Fruit fly (Drosophila melanogaster) whole organism, embryonic: Measurements from ENCODE around the gene CG42764.

Experiments
- Atf-2 ChIP-seq: fragments of 200-800 bp; sonication (Bioruptor generic); optimal IDR thresholded peaks from 2 replicates; lab custom pipeline; 2016; ENCODE audit warnings: missing biosample characterization, missing genetic modification characterization
- Bteb2 ChIP-seq: fragments of 200-800 bp; sonication (Bioruptor generic); optimal IDR thresholded peaks from 2 replicates; lab custom pipeline; 2016; ENCODE audit warnings: missing biosample characterization, missing genetic modification characterization
- CG10267 ChIP-seq: fragments of 200-800 bp; sonication (Bioruptor generic); optimal IDR thresholded peaks from 2 replicates; lab custom pipeline; 2018; ENCODE audit warnings: missing biosample characterization, mild to moderate bottlenecking, missing genetic modification characterization, moderate library complexity
- CG10366 ChIP-seq: fragments of 200-800 bp; sonication (Bioruptor generic); IDR thresholded peaks from 2 replicates; pipeline ENCODE4 v1.3.6; 2022; ENCODE audit warnings: missing biosample characterization, missing genetic modification characterization
- CG11085 ChIP-seq: fragments of 200-800 bp; sonication (Bioruptor generic); IDR thresholded peaks from 2 replicates; pipeline ENCODE4 v1.3.6; 2022; ENCODE audit warnings: missing biosample characterization, missing genetic modification characterization
- CG11247 ChIP-seq: fragments of 200-800 bp; sonication (Bioruptor generic); IDR thresholded peaks from 2 replicates; pipeline ENCODE4 v1.3.6; 2022; ENCODE audit warnings: missing biosample characterization, missing genetic modification characterization
- CG11695 ChIP-seq: fragments of 200-800 bp; sonication (Bioruptor generic); IDR thresholded peaks from 3 replicates; pipeline ENCODE4 v1.3.6; 2022; ENCODE audit warnings: missing biosample characterization, missing genetic modification characterization
- CG12071 ChIP-seq: fragments of 200-800 bp; sonication (Bioruptor generic); optimal IDR thresholded peaks from 3 replicates; lab custom pipeline; 2018; ENCODE audit warnings: missing biosample characterization, mild to moderate bottlenecking, missing genetic modification characterization
- CG12769 ChIP-seq: fragments of 200-800 bp; sonication (Bioruptor generic); optimal IDR thresholded peaks from 2 replicates; lab custom pipeline; 2019; ENCODE audit warnings: missing biosample characterization, mild to moderate bottlenecking, missing genetic modification characterization, moderate library complexity
- CG13424 ChIP-seq: fragments of 200-800 bp; sonication (Bioruptor generic); optimal IDR thresholded peaks from 2 replicates; lab custom pipeline; 2019; ENCODE audit warnings: missing biosample characterization, mild to moderate bottlenecking, missing genetic modification characterization, moderate library complexity
- CG13775 ChIP-seq: fragments of 200-800 bp; sonication (Bioruptor generic); optimal IDR thresholded peaks from 3 replicates; lab custom pipeline; 2017; ENCODE audit warnings: missing biosample characterization, mild to moderate bottlenecking, missing genetic modification characterization
- CG1647 ChIP-seq: fragments of 200-800 bp; sonication (Bioruptor generic); optimal IDR thresholded peaks from 3 replicates; lab custom pipeline; 2016; ENCODE audit warnings: missing biosample characterization, missing genetic modification characterization
- CG17568 ChIP-seq: fragments of 200-800 bp; sonication (Bioruptor generic); optimal IDR thresholded peaks from 2 replicates; lab custom pipeline; 2018; ENCODE audit warnings: missing biosample characterization, mild to moderate bottlenecking, missing genetic modification characterization, moderate library complexity
- CG18619 ChIP-seq: fragments of 200-800 bp; sonication (Bioruptor generic); optimal IDR thresholded peaks from 3 replicates; lab custom pipeline; 2017; ENCODE audit warnings: missing biosample characterization, mild to moderate bottlenecking, missing genetic modification characterization
- CG18764 ChIP-seq: fragments of 200-800 bp; sonication (Bioruptor generic); optimal IDR thresholded peaks from 3 replicates; lab custom pipeline; 2016; ENCODE audit warnings: missing biosample characterization, missing genetic modification characterization
- CG2199 ChIP-seq: fragments of 200-800 bp; sonication (Bioruptor generic); IDR thresholded peaks from 3 replicates; pipeline ENCODE4 v1.3.6; 2022; ENCODE audit warnings: missing biosample characterization, missing genetic modification characterization
- CG31224 ChIP-seq: fragments of 200-800 bp; sonication (Bioruptor generic); IDR thresholded peaks from 2 replicates; pipeline ENCODE4 v1.3.6; 2022; ENCODE audit warnings: missing biosample characterization, missing genetic modification characterization
- CG31365 ChIP-seq: fragments of 200-800 bp; sonication (Bioruptor generic); optimal IDR thresholded peaks from 2 replicates; lab custom pipeline; 2018; ENCODE audit warnings: missing biosample characterization, mild to moderate bottlenecking, missing genetic modification characterization
- CG31441 ChIP-seq: fragments of 200-800 bp; sonication (Bioruptor generic); IDR thresholded peaks from 2 replicates; pipeline ENCODE4 v1.3.6; 2022; ENCODE audit warnings: missing biosample characterization, missing genetic modification characterization
- CG3407 ChIP-seq: fragments of 200-800 bp; sonication (Bioruptor generic); optimal IDR thresholded peaks from 2 replicates; lab custom pipeline; 2018; ENCODE audit warnings: missing biosample characterization, mild to moderate bottlenecking, missing genetic modification characterization
- CG4328 ChIP-seq: fragments of 200-800 bp; sonication (Bioruptor generic); optimal IDR thresholded peaks from 3 replicates; lab custom pipeline; 2017; ENCODE audit warnings: missing biosample characterization, missing genetic modification reagents, missing genetic modification characterization
- CG6683 ChIP-seq: fragments of 200-800 bp; sonication (Bioruptor generic); optimal IDR thresholded peaks from 2 replicates; lab custom pipeline; 2017; ENCODE audit warnings: missing biosample characterization, mild to moderate bottlenecking, missing genetic modification characterization, missing genetic modification reagents
- CG7786 ChIP-seq: fragments of 200-800 bp; sonication (Bioruptor generic); optimal IDR thresholded peaks from 2 replicates; lab custom pipeline; 2016; ENCODE audit warnings: missing biosample characterization, missing genetic modification characterization
- CG7839 ChIP-seq: fragments of 200-800 bp; sonication (Bioruptor generic); optimal IDR thresholded peaks from 3 replicates; lab custom pipeline; 2018; ENCODE audit warnings: missing biosample characterization, mild to moderate bottlenecking, missing genetic modification characterization, moderate library complexity
- CkIIα-i1 ChIP-seq: fragments of 200-800 bp; sonication (Bioruptor generic); IDR thresholded peaks from 2 replicates; pipeline ENCODE4 v1.3.6; 2022; ENCODE audit warnings: missing biosample characterization, missing genetic modification characterization
- CrebB ChIP-seq: fragments of 200-800 bp; sonication (Bioruptor generic); optimal IDR thresholded peaks from 3 replicates; lab custom pipeline; 2018; ENCODE audit warnings: missing biosample characterization, mild to moderate bottlenecking, missing genetic modification characterization
- Dek ChIP-seq: fragments of 200-800 bp; sonication (Bioruptor generic); optimal IDR thresholded peaks from 3 replicates; lab custom pipeline; 2019; ENCODE audit warnings: missing biosample characterization, mild to moderate bottlenecking, missing genetic modification characterization, moderate library complexity
- Dll ChIP-seq: fragments of 200-800 bp; sonication (Bioruptor generic); IDR thresholded peaks from 4 replicates; pipeline ENCODE4 v1.3.6; 2022; ENCODE audit warnings: missing biosample characterization, missing genetic modification characterization; ENCODE audit not compliant: partially characterized antibody
- Dref ChIP-seq: fragments of 200-800 bp; sonication (Bioruptor generic); IDR thresholded peaks from 2 replicates; pipeline ENCODE4 v1.3.6; 2022; ENCODE audit warnings: missing biosample characterization, missing genetic modification characterization
- E2f2 ChIP-seq: fragments of 200-800 bp; sonication (Bioruptor generic); IDR thresholded peaks from 2 replicates; pipeline ENCODE4 v1.3.6; 2022; ENCODE audit warnings: missing biosample characterization, missing genetic modification characterization
- NC2α ChIP-seq: fragments of 200-800 bp; sonication (Bioruptor generic); optimal IDR thresholded peaks from 2 replicates; lab custom pipeline; 2016; ENCODE audit warnings: missing biosample characterization, missing genetic modification characterization
- NfI ChIP-seq: fragments of 200-800 bp; sonication (Bioruptor generic); optimal IDR thresholded peaks from 3 replicates; lab custom pipeline; 2018; ENCODE audit warnings: missing biosample characterization, mild to moderate bottlenecking, missing genetic modification characterization, moderate library complexity
- Rx ChIP-seq: fragments of 200-800 bp; sonication (Bioruptor generic); IDR thresholded peaks from 2 replicates; pipeline ENCODE4 v1.3.6; 2022; ENCODE audit warnings: missing biosample characterization, missing genetic modification characterization
- Side ChIP-seq: fragments of 200-800 bp; sonication (Bioruptor generic); optimal IDR thresholded peaks from 2 replicates; lab custom pipeline; 2016; ENCODE audit warnings: missing biosample characterization, missing genetic modification characterization
- Spps ChIP-seq: fragments of 200-800 bp; sonication (Bioruptor generic); optimal IDR thresholded peaks from 2 replicates; lab custom pipeline; 2018; ENCODE audit warnings: missing biosample characterization, mild to moderate bottlenecking, missing genetic modification characterization
- Xbp1 ChIP-seq: fragments of 200-800 bp; sonication (Bioruptor generic); optimal IDR thresholded peaks from 3 replicates; lab custom pipeline; 2016; ENCODE audit warnings: missing biosample characterization, mild to moderate bottlenecking, missing genetic modification characterization
- amos ChIP-seq: fragments of 200-800 bp; sonication (Bioruptor generic); IDR thresholded peaks from 2 replicates; pipeline ENCODE4 v1.3.6; 2022; ENCODE audit warnings: missing biosample characterization, missing genetic modification characterization; ENCODE audit not compliant: partially characterized antibody
- ato ChIP-seq: fragments of 200-800 bp; sonication (Bioruptor generic); IDR thresholded peaks from 2 replicates; pipeline ENCODE4 v1.3.6; 2022; ENCODE audit warnings: missing biosample characterization, missing genetic modification characterization; ENCODE audit not compliant: partially characterized antibody
- az2 ChIP-seq: fragments of 200-800 bp; sonication (Bioruptor generic); optimal IDR thresholded peaks from 3 replicates; lab custom pipeline; 2016; ENCODE audit warnings: missing biosample characterization, missing genetic modification characterization
- bcd ChIP-seq: fragments of 200-800 bp; sonication (Bioruptor generic); optimal IDR thresholded peaks from 2 replicates; lab custom pipeline; 2017; ENCODE audit warnings: missing biosample characterization, mild to moderate bottlenecking, missing genetic modification characterization
- br ChIP-seq: fragments of >200 bp; optimal IDR thresholded peaks from 2 replicates; lab custom pipeline; 2017
- btn ChIP-seq: fragments of 200-800 bp; sonication (Bioruptor generic); optimal IDR thresholded peaks from 2 replicates; lab custom pipeline; 2016; ENCODE audit warnings: missing biosample characterization, missing genetic modification characterization
- chinmo ChIP-seq: fragments of 200-800 bp; sonication (Bioruptor generic); IDR thresholded peaks from 4 replicates; pipeline ENCODE4 v1.3.6; 2022; ENCODE audit warnings: missing biosample characterization, missing genetic modification characterization; ENCODE audit not compliant: partially characterized antibody
- da ChIP-seq: fragments of 200-800 bp; sonication (Bioruptor generic); optimal IDR thresholded peaks from 2 replicates; lab custom pipeline; 2016; ENCODE audit warnings: missing biosample characterization, missing genetic modification characterization
- grn ChIP-seq: fragments of 200-800 bp; sonication (Bioruptor generic); optimal IDR thresholded peaks from 3 replicates; lab custom pipeline; 2017; ENCODE audit warnings: missing biosample characterization, missing genetic modification characterization
- gsb-n ChIP-seq: fragments of 200-800 bp; sonication (Bioruptor generic); optimal IDR thresholded peaks from 3 replicates; lab custom pipeline; 2018; ENCODE audit warnings: missing biosample characterization, mild to moderate bottlenecking, missing genetic modification characterization
- lab ChIP-seq: fragments of 200-800 bp; sonication (Bioruptor generic); optimal IDR thresholded peaks from 3 replicates; lab custom pipeline; 2017; ENCODE audit warnings: missing biosample characterization, missing genetic modification characterization, mild to moderate bottlenecking, moderate library complexity, missing genetic modification reagents
- odd ChIP-seq: fragments of 200-800 bp; sonication (Bioruptor generic); optimal IDR thresholded peaks from 2 replicates; lab custom pipeline; 2017; ENCODE audit warnings: missing biosample characterization, mild to moderate bottlenecking, missing genetic modification characterization
- pfk ChIP-seq: fragments of 200-800 bp; sonication (Bioruptor generic); optimal IDR thresholded peaks from 2 replicates; lab custom pipeline; 2018; ENCODE audit warnings: missing biosample characterization, mild to moderate bottlenecking, missing genetic modification characterization, moderate library complexity
- salm ChIP-seq: fragments of 200-800 bp; sonication (Bioruptor generic); optimal IDR thresholded peaks from 2 replicates; lab custom pipeline; 2018; ENCODE audit warnings: missing biosample characterization, mild to moderate bottlenecking, missing genetic modification characterization
- slp2 ChIP-seq: fragments of 200-800 bp; sonication (Bioruptor generic); optimal IDR thresholded peaks from 2 replicates; lab custom pipeline; 2016; ENCODE audit warnings: missing biosample characterization, missing genetic modification characterization
- ttk ChIP-seq: fragments of 200-800 bp; sonication (Bioruptor generic); IDR thresholded peaks from 2 replicates; pipeline ENCODE4 v2.1.2; 2022; ENCODE audit warnings: missing biosample characterization, missing genetic modification characterization

CG42764 gene

DNA sequence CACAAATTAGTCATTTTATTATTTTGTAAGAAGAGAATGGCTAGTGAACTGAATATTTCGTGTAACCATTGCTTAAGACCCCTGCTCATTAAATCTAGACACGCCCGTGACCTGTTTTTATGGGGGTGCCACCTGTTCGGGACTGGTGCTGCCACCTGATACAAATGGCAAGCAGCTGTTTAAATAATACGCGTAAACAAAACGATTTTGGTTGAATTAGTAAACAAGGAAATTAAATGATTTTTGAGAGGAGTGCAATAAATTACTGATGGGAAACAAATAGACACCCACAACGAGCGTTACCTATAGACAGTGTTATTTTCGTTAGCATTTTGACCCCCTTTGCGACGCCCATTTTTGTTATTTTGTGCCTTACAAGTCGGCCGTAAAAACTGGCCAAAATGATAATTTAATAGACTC lies 9.0 kb upstream of the CG42764 start (continued):
- TF ChIP-seq Bteb2 (GFP tag; lab: Kevin White, UChicago) (peak; percentile 84), NfI (GFP tag; lab: Kevin White, UChicago) (peak; percentile 90), CG3407 (peak; percentile 68), Atf-2 (GFP tag; lab: Kevin White, UChicago) (peak; percentile 74), CG13775 (peak; percentile 82), lab (GFP tag; lab: Kevin White, UChicago) (peak; percentile 93), CG31365 (peak; percentile 69), pfk (GFP tag; lab: Kevin White, UChicago) (peak; percentile 60), chinmo (no peak), CG10267 (tag; lab: Kevin White, UChicago) (peak; percentile 82), az2 (GFP tag; lab: Kevin White, UChicago) (peak; percentile 90), Side (GFP tag; lab: Kevin White, UChicago) (peak; percentile 81), ato (GFP tag; lab: Robert Waterston, UW) (no peak), CG11247 (GFP tag; lab: Robert Waterston, UW) (no peak), CG12071 (GFP tag; lab: Kevin White, UChicago) (peak; percentile 81), CkIIα-i1 (GFP tag; lab: Robert Waterston, UW) (no peak), CG10366 (no peak), NC2α (GFP tag; lab: Kevin White, UChicago) (peak; percentile 53), btn (peak; percentile 19), CG31441 (GFP tag; lab: Robert Waterston, UW) (no peak), odd (peak; percentile 81), br (lab: Kevin White, UChicago) (no peak), CG31224 (no peak), salm (tag; lab: Kevin White, UChicago) (peak; percentile 37), Dll (GFP tag; lab: Robert Waterston, UW) (no peak), Dek (tag; lab: Kevin White, UChicago) (peak; percentile 87), CG17568 (peak; percentile 70), CG2199 (GFP tag; lab: Robert Waterston, UW) (no peak), CG7786 (GFP tag; lab: Kevin White, UChicago) (peak; percentile 84), gsb-n (tag; lab: Kevin White, UChicago) (peak; percentile 83), Xbp1 (GFP tag; lab: Kevin White, UChicago) (peak; percentile 94), amos (no peak), CG7839 (tag; lab: Kevin White, UChicago) (peak; percentile 85), CG13424 (peak; percentile 89), CG4328 (peak; percentile 78), CG6683 (GFP tag; lab: Kevin White, UChicago) (peak; percentile 74), E2f2 (GFP tag; lab: Robert Waterston, UW) (no peak), slp2 (GFP tag; lab: Kevin White, UChicago) (peak; percentile 73), CG11695 (GFP tag; lab: Robert Waterston, UW) (no peak), ttk (GFP tag; lab: Robert Waterston, UW) (no peak), CG11085 (GFP tag; lab: Robert Waterston, UW) (no peak), CG12769 (peak; percentile 90), Rx (GFP tag; lab: Robert Waterston, UW) (no peak), grn (GFP tag; lab: Kevin White, UChicago) (peak; percentile 22), CG18619 (GFP tag; lab: Kevin White, UChicago) (peak; percentile 83), da (peak; percentile 71), Spps (tag; lab: Kevin White, UChicago) (peak; percentile 43), Dref (no peak), CrebB (tag; lab: Kevin White, UChicago) (peak; percentile 78), bcd (GFP tag; lab: Kevin White, UChicago) (peak; percentile 89), CG18764 (GFP tag; lab: Kevin White, UChicago) (peak; percentile 84), CG1647 (GFP tag; lab: Kevin White, UChicago) (peak; percentile 85)
